Worm (Caenorhabditis elegans): ENCODE results near the gene sec-5.

Gene sec-5

ce11 chrII:9128132-9128531 is 48.8 kb downstream of the sec-5 start:
- TF ChIP-seq Y5F2A.4 (GFP tag; optimal IDR thresholded peaks at IDR 0.05), result no peak
- no peak for TF ChIP-seq aha-1 (tag)
- TF ChIP-seq mes-2 (tag; optimal IDR thresholded peaks at IDR 0.05; ENCODE audit: poor library complexity, severe bottlenecking), result peak; percentile 19
- TF ChIP-seq php-3 (GFP tag; IDR thresholded peaks at IDR 0.05), result 0 out of 2 replicates have a peak, but pooled peaks have one; percentile 12
- peak; percentile 70 for TF ChIP-seq ama-1 (optimal IDR thresholded peaks at IDR 0.05)
- TF ChIP-seq nhr-76 (tag; optimal IDR thresholded peaks at IDR 0.05), result peak; percentile 38
- no peak for TF ChIP-seq Y48G9A.11 (GFP tag; IDR thresholded peaks at IDR 0.05)
- no peak for TF ChIP-seq daf-8 (GFP tag; IDR thresholded peaks at IDR 0.05)
- peak; percentile 47 for TF ChIP-seq hlh-30 (tag; optimal IDR thresholded peaks at IDR 0.05; ENCODE audit: insufficient read depth)
- no peak for TF ChIP-seq F37D6.2 (tag; optimal IDR thresholded peaks at IDR 0.05)
- no peak for TF ChIP-seq ceh-44 (GFP tag; IDR thresholded peaks at IDR 0.05)
- TF ChIP-seq jun-1 (tag; optimal IDR thresholded peaks at IDR 0.05), result no peak
- TF ChIP-seq arid-1 (GFP tag; conservative IDR thresholded peaks at IDR 0.05), result no peak
- peak; percentile 20 for TF ChIP-seq T20F7.1 (GFP tag; optimal IDR thresholded peaks at IDR 0.05)
- TF ChIP-seq ceh-20 (GFP tag; IDR thresholded peaks at IDR 0.05), result no peak
- TF ChIP-seq hlh-11 (tag; optimal IDR thresholded peaks at IDR 0.05), result peak; percentile 89
- TF ChIP-seq F49E8.2 (tag; optimal IDR thresholded peaks at IDR 0.05; ENCODE audit: borderline replicate concordance), result no peak
- peak; percentile 84 for TF ChIP-seq dve-1 (tag; optimal IDR thresholded peaks at IDR 0.05; ENCODE audit: insufficient read depth)
- no peak for TF ChIP-seq sdz-12 (GFP tag; optimal IDR thresholded peaks at IDR 0.05)
- peak; percentile 34; the same call in 1 of the 2 replicates for TF ChIP-seq T26A8.4 (GFP tag; IDR thresholded peaks at IDR 0.05)
- TF ChIP-seq zip-11 (GFP tag; IDR thresholded peaks at IDR 0.05), result no peak
- TF ChIP-seq daf-19 (GFP tag; conservative IDR thresholded peaks at IDR 0.05), result no peak
- peak; percentile 65 for TF ChIP-seq cey-2 (tag; optimal IDR thresholded peaks at IDR 0.05; ENCODE audit: borderline replicate concordance, insufficient read depth)
- no peak for TF ChIP-seq unc-130 (GFP tag; optimal IDR thresholded peaks at IDR 0.05)
- no peak for TF ChIP-seq ZK337.2 (GFP tag; IDR thresholded peaks at IDR 0.05)
- no peak for TF ChIP-seq daf-16 (GFP tag; optimal IDR thresholded peaks at IDR 0.05)
- TF ChIP-seq daf-16 (tag; optimal IDR thresholded peaks at IDR 0.05), result peak; percentile 85
- no peak for TF ChIP-seq fkh-10 (GFP tag; optimal IDR thresholded peaks at IDR 0.05)
- TF ChIP-seq hmg-1.1 (GFP tag; IDR thresholded peaks at IDR 0.05), result 0 out of 2 replicates have a peak, but pooled peaks have one; percentile 21
- no peak; the same call in 1 of the 2 replicates for TF ChIP-seq lin-1 (GFP tag; IDR thresholded peaks at IDR 0.05)
- no peak for TF ChIP-seq saeg-2 (GFP tag; IDR thresholded peaks at IDR 0.05)
- TF ChIP-seq nhr-237 (tag; optimal IDR thresholded peaks at IDR 0.05), result no peak
- TF ChIP-seq spr-1 (tag; optimal IDR thresholded peaks at IDR 0.05), result peak; percentile 32
- peak; percentile 68; the same call in 1 of the 2 replicates for TF ChIP-seq tra-1 (GFP tag; IDR thresholded peaks at IDR 0.05)
- no peak for TF ChIP-seq mxl-2 (GFP tag; conservative IDR thresholded peaks at IDR 0.05)
- TF ChIP-seq ceh-32 (tag; optimal IDR thresholded peaks at IDR 0.05; ENCODE audit: poor library complexity), result no peak
- TF ChIP-seq lim-7 (GFP tag; IDR thresholded peaks at IDR 0.05), result no peak
- TF ChIP-seq ceh-28 (tag; optimal IDR thresholded peaks at IDR 0.05), result no peak
- TF ChIP-seq nhr-111 (GFP tag; optimal IDR thresholded peaks at IDR 0.05), result no peak
- no peak for TF ChIP-seq egl-43 (GFP tag; IDR thresholded peaks at IDR 0.05)
- peak; percentile 44 to 68 for TF ChIP-seq lsy-2 (tag; optimal IDR thresholded peaks at IDR 0.05)
- no peak for TF ChIP-seq lir-3 (tag; optimal IDR thresholded peaks at IDR 0.05)
- TF ChIP-seq spr-3 (GFP tag; optimal IDR thresholded peaks at IDR 0.05), result no peak
- no peak for TF ChIP-seq lin-15B (tag; optimal IDR thresholded peaks at IDR 0.05)
- no peak for TF ChIP-seq R02D3.7 (tag; optimal IDR thresholded peaks at IDR 0.05)
- no peak for TF ChIP-seq ces-1 (GFP tag; optimal IDR thresholded peaks at IDR 0.05)
- peak; percentile 67 for TF ChIP-seq zfp-3 (GFP tag; conservative IDR thresholded peaks at IDR 0.05)
- TF ChIP-seq mxl-3 (GFP tag; optimal IDR thresholded peaks at IDR 0.05), result peak; percentile 64
- TF ChIP-seq nhr-6 (tag; optimal IDR thresholded peaks at IDR 0.05), result peak; percentile 51
- TF ChIP-seq hif-1 (tag; optimal IDR thresholded peaks at IDR 0.05), result peak in 1 of 2 experiments; percentile 11
- TF ChIP-seq lin-13 (GFP tag; optimal IDR thresholded peaks at IDR 0.05), result no peak

Measured in whole organism, L4 larva.